Fruit fly (Drosophila melanogaster) whole organism, embryonic: ENCODE data around the gene aralar1.
A peak's percentile ranks its signal among the peaks of the same experiment; 100 is the strongest.

Source experiments
- BtbVII ChIP-seq: fragments of 200-800 bp; sonication (Bioruptor generic); optimal IDR thresholded peaks from 3 replicates; lab custom pipeline; 2017; ENCODE audit warnings: missing biosample characterization, mild to moderate bottlenecking, missing genetic modification characterization
- CG10147 ChIP-seq: fragments of 200-800 bp; sonication (Bioruptor generic); optimal IDR thresholded peaks from 2 replicates; lab custom pipeline; 2019; ENCODE audit warnings: missing biosample characterization, mild to moderate bottlenecking, missing genetic modification characterization, moderate library complexity
- CG10267 ChIP-seq: fragments of 200-800 bp; sonication (Bioruptor generic); optimal IDR thresholded peaks from 2 replicates; lab custom pipeline; 2018; ENCODE audit warnings: missing biosample characterization, mild to moderate bottlenecking, missing genetic modification characterization, moderate library complexity
- CG10654 ChIP-seq: fragments of 200-800 bp; sonication (Bioruptor generic); optimal IDR thresholded peaks from 2 replicates; lab custom pipeline; 2016; ENCODE audit warnings: missing biosample characterization, missing genetic modification characterization
- CG10959 ChIP-seq: fragments of 200-800 bp; sonication (Bioruptor generic); IDR thresholded peaks from 2 replicates; pipeline ENCODE4 v1.3.6; 2022; ENCODE audit warnings: missing biosample characterization, missing genetic modification characterization
- CG13296 ChIP-seq: fragments of 200-800 bp; sonication (Bioruptor generic); optimal IDR thresholded peaks from 3 replicates; lab custom pipeline; 2018; ENCODE audit warnings: missing biosample characterization, mild to moderate bottlenecking, missing genetic modification characterization
- CG15479 ChIP-seq: fragments of 200-800 bp; sonication (Bioruptor generic); optimal IDR thresholded peaks from 3 replicates; lab custom pipeline; 2019; ENCODE audit warnings: missing biosample characterization, mild to moderate bottlenecking, missing genetic modification characterization, moderate library complexity
- CG17359 ChIP-seq: fragments of 200-800 bp; sonication (Bioruptor generic); optimal IDR thresholded peaks from 3 replicates; lab custom pipeline; 2018; ENCODE audit warnings: missing biosample characterization, mild to moderate bottlenecking, missing genetic modification characterization, moderate library complexity
- CG17361 ChIP-seq: fragments of 200-800 bp; sonication (Bioruptor generic); IDR thresholded peaks from 3 replicates; pipeline ENCODE4 v1.3.6; 2022; ENCODE audit warnings: missing biosample characterization, missing genetic modification characterization
- CG18476 ChIP-seq: fragments of 200-800 bp; sonication (Bioruptor generic); optimal IDR thresholded peaks from 2 replicates; lab custom pipeline; 2016; ENCODE audit warnings: missing biosample characterization, mild to moderate bottlenecking, missing genetic modification characterization
- CG18599 ChIP-seq: fragments of 200-800 bp; sonication (Bioruptor generic); optimal IDR thresholded peaks from 3 replicates; lab custom pipeline; 2017; ENCODE audit warnings: missing biosample characterization, missing genetic modification characterization, mild to moderate bottlenecking, moderate library complexity, missing genetic modification reagents
- CG2129 ChIP-seq: fragments of 200-800 bp; sonication (Bioruptor generic); IDR thresholded peaks from 2 replicates; pipeline ENCODE4 v1.3.6; 2022; ENCODE audit warnings: missing biosample characterization, missing genetic modification characterization; ENCODE audit not compliant: partially characterized antibody
- CG2199 ChIP-seq: fragments of 200-800 bp; sonication (Bioruptor generic); IDR thresholded peaks from 3 replicates; pipeline ENCODE4 v1.3.6; 2022; ENCODE audit warnings: missing biosample characterization, missing genetic modification characterization
- CG2875 ChIP-seq: fragments of 200-800 bp; sonication (Bioruptor generic); optimal IDR thresholded peaks from 2 replicates; lab custom pipeline; 2017; ENCODE audit warnings: missing biosample characterization, mild to moderate bottlenecking, missing genetic modification characterization, missing genetic modification reagents
- CG30020 ChIP-seq: fragments of 200-800 bp; optimal IDR thresholded peaks from 2 replicates; lab custom pipeline; 2019; ENCODE audit warnings: missing biosample characterization, mild to moderate bottlenecking, missing genetic modification characterization, moderate library complexity
- CG3065 ChIP-seq: fragments of 200-800 bp; sonication (Bioruptor generic); optimal IDR thresholded peaks from 2 replicates; lab custom pipeline; 2016; ENCODE audit warnings: missing biosample characterization, missing genetic modification characterization
- CG31365 ChIP-seq: fragments of 200-800 bp; sonication (Bioruptor generic); optimal IDR thresholded peaks from 2 replicates; lab custom pipeline; 2018; ENCODE audit warnings: missing biosample characterization, mild to moderate bottlenecking, missing genetic modification characterization
- CG34422 ChIP-seq: fragments of 200-800 bp; sonication (Bioruptor generic); IDR thresholded peaks from 3 replicates; pipeline ENCODE4 v1.3.6; 2022; ENCODE audit warnings: missing biosample characterization, missing genetic modification characterization
- CG6791 ChIP-seq: fragments of 200-800 bp; sonication (Bioruptor generic); IDR thresholded peaks from 3 replicates; pipeline ENCODE4 v1.3.6; 2022; ENCODE audit warnings: missing biosample characterization, missing genetic modification characterization; ENCODE audit not compliant: partially characterized antibody
- CG7271 ChIP-seq: fragments of 200-800 bp; sonication (Bioruptor generic); optimal IDR thresholded peaks from 2 replicates; lab custom pipeline; 2018; ENCODE audit warnings: missing biosample characterization, mild to moderate bottlenecking, missing genetic modification characterization, moderate library complexity
- CG9817 ChIP-seq: fragments of 200-800 bp; sonication (Bioruptor generic); optimal IDR thresholded peaks from 2 replicates; lab custom pipeline; 2018; ENCODE audit warnings: missing biosample characterization, mild to moderate bottlenecking, missing genetic modification characterization, moderate library complexity
- D ChIP-seq, 2 experiments: fragments of 200-800 bp in 1 of 2; fragments of >200 bp in 1 of 2; sonication (Bioruptor generic) in 1 of 2; optimal IDR thresholded peaks; 2 replicates in 1 of 2; 3 replicates in 1 of 2; lab custom pipeline; 2017; ENCODE audit warnings: mild to moderate bottlenecking in 1 of 2, missing biosample characterization in 1 of 2, missing genetic modification characterization in 1 of 2, missing genetic modification reagents in 1 of 2
- Dfd ChIP-seq, 2 experiments: fragments of >200 bp; optimal IDR thresholded peaks; 2 replicates each; lab custom pipeline; 2017; ENCODE audit warnings: missing biosample characterization in 2 of 2, missing genetic modification characterization in 2 of 2
- Elba2 ChIP-seq: fragments of 200-800 bp; sonication (Bioruptor generic); optimal IDR thresholded peaks from 3 replicates; lab custom pipeline; 2016; ENCODE audit warnings: missing biosample characterization, missing genetic modification characterization
- Ets97D ChIP-seq: fragments of 200-800 bp; sonication (Bioruptor generic); optimal IDR thresholded peaks from 3 replicates; lab custom pipeline; 2016; ENCODE audit warnings: missing biosample characterization, missing genetic modification characterization
- Hmr ChIP-seq: fragments of 200-800 bp; sonication (Bioruptor generic); optimal IDR thresholded peaks from 3 replicates; lab custom pipeline; 2017; ENCODE audit warnings: mild to moderate bottlenecking, missing biosample characterization, missing genetic modification reagents, missing genetic modification characterization
- Hsf ChIP-seq: fragments of 200-800 bp; sonication (Bioruptor generic); optimal IDR thresholded peaks from 3 replicates; lab custom pipeline; 2016; ENCODE audit warnings: missing biosample characterization, missing genetic modification characterization
- MTF-1 ChIP-seq: fragments of 200-800 bp; sonication (Bioruptor generic); optimal IDR thresholded peaks from 2 replicates; lab custom pipeline; 2018; ENCODE audit warnings: missing biosample characterization, mild to moderate bottlenecking, missing genetic modification characterization, borderline replicate concordance
- Max ChIP-seq: fragments of 200-800 bp; sonication (Bioruptor generic); optimal IDR thresholded peaks from 2 replicates; lab custom pipeline; 2016; ENCODE audit warnings: missing biosample characterization, mild to moderate bottlenecking, missing genetic modification characterization
- Mrtf ChIP-seq: fragments of 200-800 bp; sonication (Bioruptor generic); IDR thresholded peaks from 3 replicates; pipeline ENCODE4 v1.3.6; 2022; ENCODE audit warnings: missing biosample characterization, missing genetic modification characterization
- Optix ChIP-seq: fragments of 200-800 bp; sonication (Bioruptor generic); IDR thresholded peaks from 3 replicates; pipeline ENCODE4 v1.3.6; 2022; ENCODE audit warnings: missing biosample characterization, missing genetic modification characterization
- Pdp1 ChIP-seq, 2 experiments: fragments of 200-800 bp; sonication (Bioruptor generic); optimal IDR thresholded peaks; 3 replicates each; lab custom pipeline; 2016; ENCODE audit warnings: missing biosample characterization in 2 of 2, missing genetic modification characterization in 2 of 2, mild to moderate bottlenecking in 1 of 2, moderate library complexity in 1 of 2
- Sry-β ChIP-seq: fragments of 200-800 bp; sonication (Bioruptor generic); optimal IDR thresholded peaks from 2 replicates; lab custom pipeline; 2018; ENCODE audit warnings: missing biosample characterization, mild to moderate bottlenecking, missing genetic modification characterization, moderate library complexity
- Ssrp ChIP-seq: fragments of 200-800 bp; sonication (Bioruptor generic); optimal IDR thresholded peaks from 2 replicates; lab custom pipeline; 2018; ENCODE audit warnings: missing biosample characterization, mild to moderate bottlenecking, missing genetic modification characterization, moderate library complexity
- Vsx1 ChIP-seq: fragments of 200-800 bp; sonication (Bioruptor generic); optimal IDR thresholded peaks from 2 replicates; lab custom pipeline; 2017; ENCODE audit warnings: missing biosample characterization, mild to moderate bottlenecking, missing genetic modification characterization, missing genetic modification reagents
- ab ChIP-seq: fragments of 200-800 bp; sonication (Bioruptor generic); optimal IDR thresholded peaks from 2 replicates; lab custom pipeline; 2016; ENCODE audit warnings: missing biosample characterization, missing genetic modification characterization
- ac ChIP-seq: fragments of 200-800 bp; sonication (Bioruptor generic); optimal IDR thresholded peaks from 3 replicates; lab custom pipeline; 2017; ENCODE audit warnings: missing biosample characterization, mild to moderate bottlenecking, missing genetic modification characterization
- ash1 ChIP-seq: fragments of 200-800 bp; sonication (Bioruptor generic); optimal IDR thresholded peaks from 2 replicates; lab custom pipeline; 2018; ENCODE audit warnings: missing biosample characterization, mild to moderate bottlenecking, missing genetic modification characterization
- ci ChIP-seq: fragments of 200-800 bp; sonication (Bioruptor generic); IDR thresholded peaks from 3 replicates; pipeline ENCODE4 v1.3.6; 2022; ENCODE audit warnings: missing biosample characterization, missing genetic modification characterization
- dpn ChIP-seq, 2 experiments: fragments of 200-800 bp; sonication (Bioruptor generic); optimal IDR thresholded peaks; 3 replicates each; lab custom pipeline; 2016; ENCODE audit warnings: missing biosample characterization in 2 of 2, missing genetic modification characterization in 2 of 2
- dysf ChIP-seq: fragments of 200-800 bp; sonication (Bioruptor generic); IDR thresholded peaks from 3 replicates; pipeline ENCODE4 v1.3.6; 2022; ENCODE audit warnings: missing biosample characterization, missing genetic modification characterization
- eve ChIP-seq, 2 experiments: fragments of >200 bp; optimal IDR thresholded peaks; 2 replicates each; lab custom pipeline; 2017; ENCODE audit warnings: missing biosample characterization in 2 of 2, missing genetic modification characterization in 2 of 2
- gsb ChIP-seq: fragments of 200-800 bp; sonication (Bioruptor generic); IDR thresholded peaks from 2 replicates; pipeline ENCODE4 v1.3.6; 2022; ENCODE audit warnings: missing biosample characterization, missing genetic modification characterization
- kay ChIP-seq: fragments of 200-800 bp; sonication (Bioruptor generic); optimal IDR thresholded peaks from 2 replicates; lab custom pipeline; 2016; ENCODE audit warnings: missing biosample characterization, missing genetic modification characterization
- luna ChIP-seq: fragments of 200-800 bp; sonication (Bioruptor generic); optimal IDR thresholded peaks from 2 replicates; lab custom pipeline; 2016; ENCODE audit warnings: missing biosample characterization, missing genetic modification characterization
- mam ChIP-seq: fragments of 200-800 bp; sonication (Bioruptor generic); optimal IDR thresholded peaks from 3 replicates; lab custom pipeline; 2016; ENCODE audit warnings: missing biosample characterization, missing genetic modification characterization
- otp ChIP-seq: fragments of 200-800 bp; sonication (Bioruptor generic); IDR thresholded peaks from 3 replicates; pipeline ENCODE4, ENCODE4 v1.3.6; 2022; ENCODE audit warnings: missing biosample characterization, missing genetic modification characterization
- run ChIP-seq: fragments of 200-800 bp; sonication (Bioruptor generic); optimal IDR thresholded peaks from 3 replicates; lab custom pipeline; 2018; ENCODE audit warnings: missing biosample characterization, mild to moderate bottlenecking, missing genetic modification characterization
- schlank ChIP-seq: fragments of 200-800 bp; sonication (Bioruptor generic); optimal IDR thresholded peaks from 2 replicates; lab custom pipeline; 2018; ENCODE audit warnings: missing biosample characterization, mild to moderate bottlenecking, missing genetic modification characterization
- unpg ChIP-seq: fragments of 200-800 bp; sonication (Bioruptor generic); optimal IDR thresholded peaks from 3 replicates; lab custom pipeline; 2018; ENCODE audit warnings: missing biosample characterization, mild to moderate bottlenecking, missing genetic modification characterization, moderate library complexity
- z ChIP-seq: fragments of 200-800 bp; sonication (Bioruptor generic); IDR thresholded peaks from 3 replicates; pipeline ENCODE4 v1.3.6; 2022; ENCODE audit warnings: missing biosample characterization, missing genetic modification characterization

aralar1 gene

DNA sequence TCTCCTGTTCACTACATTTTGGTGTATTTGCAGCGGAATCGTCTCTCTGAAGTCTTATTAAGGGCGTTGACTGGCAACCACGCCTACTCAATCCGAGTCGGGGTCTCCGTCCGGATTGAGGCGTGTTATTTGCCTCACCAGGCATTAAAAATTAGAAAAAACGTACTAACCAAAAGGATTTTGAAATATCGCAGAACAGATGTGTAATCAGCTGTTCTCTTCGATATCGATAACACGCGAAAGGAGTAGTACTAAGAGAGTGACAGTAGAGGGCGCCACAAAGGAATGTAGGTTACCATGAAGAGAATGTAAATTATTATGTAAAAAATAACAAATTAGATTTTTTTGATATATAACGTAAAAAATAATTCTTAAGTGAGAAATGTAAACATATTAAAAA, 30.7 kb downstream of the aralar1 start, which contains the start of gene CG15536 (continued):
- TF ChIP-seq MTF-1 (no peak), Hsf (no peak), CG17359 (no peak), ac (GFP tag; lab: Kevin White, UChicago) (no peak), CG18599 (GFP tag; lab: Kevin White, UChicago) (no peak), CG9817 (tag; lab: Kevin White, UChicago) (no peak), CG2875 (GFP tag; lab: Kevin White, UChicago) (no peak), z (GFP tag; lab: Robert Waterston, UW) (no peak), CG30020 (tag; lab: Kevin White, UChicago) (no peak), Ets97D (GFP tag; lab: Kevin White, UChicago) (no peak), CG10267 (tag; lab: Kevin White, UChicago) (peak; percentile 68), dpn (GFP tag; optimal IDR thresholded peaks at IDR 0.05; lab: Kevin White, UChicago) (no peak), CG18476 (no peak), CG2129 (no peak; the same call in 1 of the 2 replicates), Ssrp (tag; lab: Kevin White, UChicago) (no peak), Max (GFP tag; lab: Kevin White, UChicago) (no peak), luna (GFP tag; lab: Kevin White, UChicago) (no peak), CG34422 (GFP tag; lab: Robert Waterston, UW) (peak; percentile 42; the same call in 1 of the 3 replicates), CG13296 (GFP tag; lab: Kevin White, UChicago) (no peak), CG7271 (no peak), Optix (GFP tag; lab: Robert Waterston, UW) (no peak), CG10654 (GFP tag; lab: Kevin White, UChicago) (no peak), dysf (GFP tag; lab: Robert Waterston, UW) (no peak), unpg (no peak), Elba2 (GFP tag; lab: Kevin White, UChicago) (no peak), CG10147 (GFP tag; lab: Kevin White, UChicago) (no peak), CG3065 (no peak), Mrtf (no peak), CG31365 (tag; lab: Kevin White, UChicago) (no peak), run (tag; lab: Kevin White, UChicago) (no peak), CG6791 (peak; percentile 65; the same call in 2 of the 3 replicates), ab (GFP tag; lab: Kevin White, UChicago) (no peak), CG2199 (GFP tag; lab: Robert Waterston, UW) (no peak), CG10959 (GFP tag; lab: Robert Waterston, UW) (no peak), BtbVII (GFP tag; lab: Kevin White, UChicago) (no peak), ci (no peak), schlank (tag; lab: Kevin White, UChicago) (no peak), otp (no peak), CG15479 (GFP tag; lab: Kevin White, UChicago) (no peak), mam (GFP tag; lab: Kevin White, UChicago) (no peak), ash1 (no peak), CG17361 (GFP tag; lab: Robert Waterston, UW) (no peak), D (optimal IDR thresholded peaks at IDR 0.05; lab: Kevin White, UChicago) (no peak), D (GFP tag; optimal IDR thresholded peaks at IDR 0.05; lab: Kevin White, UChicago) (no peak), kay (GFP tag; lab: Kevin White, UChicago) (no peak), gsb (GFP tag; lab: Robert Waterston, UW) (no peak), Hmr (no peak), Pdp1 (GFP tag; optimal IDR thresholded peaks at IDR 0.05; lab: Kevin White, UChicago) (peak in 1 of 2 experiments; percentile 22), eve (GFP tag; optimal IDR thresholded peaks at IDR 0.05; lab: Kevin White, UChicago) (no peak), Dfd (GFP tag; optimal IDR thresholded peaks at IDR 0.05; lab: Kevin White, UChicago) (no peak), Sry-β (GFP tag; lab: Kevin White, UChicago) (no peak), Vsx1 (GFP tag; lab: Kevin White, UChicago) (no peak)
